Fruit fly (Drosophila melanogaster) whole organism, wandering third instar larva: ENCODE results near the gene CG33346.
A peak's percentile ranks its signal among the peaks of the same experiment; 100 is the strongest.

Source experiments
- Abd-B ChIP-seq: fragments of >200 bp; optimal IDR thresholded peaks from 2 replicates; lab custom pipeline; 2017; ENCODE audit warnings: missing biosample characterization, missing genetic modification characterization
- CG32264 ChIP-seq: fragments of 200-800 bp; sonication (Bioruptor generic); optimal IDR thresholded peaks from 2 replicates; lab custom pipeline; 2016; ENCODE audit warnings: missing biosample characterization, missing genetic modification characterization
- Dfd ChIP-seq: fragments of >200 bp; optimal IDR thresholded peaks from 2 replicates; lab custom pipeline; 2017; ENCODE audit warnings: missing biosample characterization, missing genetic modification characterization
- HLH106 ChIP-seq: fragments of 200-800 bp; optimal IDR thresholded peaks from 3 replicates; lab custom pipeline; 2019; ENCODE audit warnings: missing biosample characterization, mild to moderate bottlenecking, missing genetic modification characterization, moderate library complexity
- Hr78 ChIP-seq: fragments of >200 bp; optimal IDR thresholded peaks from 2 replicates; lab custom pipeline; 2017; ENCODE audit warnings: missing biosample characterization, missing genetic modification characterization
- Myc ChIP-seq: fragments of >200 bp; optimal IDR thresholded peaks from 2 replicates; lab custom pipeline; 2017
- Rel ChIP-seq, 2 experiments: fragments of 200-800 bp; sonication (Bioruptor generic) in 1 of 2; optimal IDR thresholded peaks; 2 replicates in 1 of 2; 3 replicates in 1 of 2; lab custom pipeline; 2016 to 2019; ENCODE audit warnings: mild to moderate bottlenecking in 2 of 2, missing biosample characterization in 2 of 2, missing genetic modification characterization in 2 of 2, moderate library complexity in 1 of 2
- dmrt93B ChIP-seq: fragments of 200-800 bp; sonication (Bioruptor generic); optimal IDR thresholded peaks from 2 replicates; lab custom pipeline; 2018; ENCODE audit warnings: missing biosample characterization, mild to moderate bottlenecking, missing genetic modification characterization
- psq ChIP-seq: fragments of 200-800 bp; sonication (Bioruptor generic); optimal IDR thresholded peaks from 3 replicates; lab custom pipeline; 2017; ENCODE audit warnings: missing biosample characterization, mild to moderate bottlenecking, missing genetic modification characterization, moderate library complexity

dm6 chr3R:28629186-28629979 lies 39.6 kb upstream of the CG33346 start:
- TF ChIP-seq Abd-B (GFP tag; lab: Kevin White, UChicago) (no peak), Rel (GFP tag; optimal IDR thresholded peaks at IDR 0.05; lab: Kevin White, UChicago) (no peak), Rel (tag; optimal IDR thresholded peaks at IDR 0.05; lab: Kevin White, UChicago) (peak; percentile 60), HLH106 (tag; lab: Kevin White, UChicago) (peak; percentile 12), dmrt93B (GFP tag; lab: Kevin White, UChicago) (no peak), Dfd (GFP tag; lab: Kevin White, UChicago) (no peak), CG32264 (GFP tag; lab: Kevin White, UChicago) (no peak), Hr78 (GFP tag; lab: Kevin White, UChicago) (no peak), Myc (no peak), psq (peak; percentile 59)
